Worm (Caenorhabditis elegans): Measurements from ENCODE around the gene oac-22.
"Not testable (repeated sequence)": the region's sequence is repeated elsewhere in the genome, so short reads cannot be mapped to it uniquely, and the experiment has no call there.

The oac-22 gene

DNA sequence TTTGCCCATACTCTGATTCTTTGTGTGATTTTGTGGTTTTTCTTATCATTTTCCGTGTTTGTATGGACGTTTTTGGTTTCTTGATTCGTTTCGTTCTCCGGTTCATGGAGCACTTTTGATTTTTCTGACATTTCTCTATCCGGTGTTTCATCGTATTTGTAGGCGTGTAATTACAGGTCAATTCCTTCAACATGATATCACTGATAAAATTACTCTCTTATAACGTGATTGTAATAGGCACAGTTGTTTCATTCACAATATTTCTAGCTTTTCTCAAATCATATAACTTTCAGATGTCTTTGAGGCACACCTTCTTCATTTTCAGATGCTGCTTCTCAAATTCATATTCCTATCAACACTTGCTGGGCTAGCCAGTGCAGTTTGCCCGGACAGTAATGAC is 46.9 kb downstream of the oac-22 start, which contains the start of gene clec-70:
clec-70 (plus strand) TSS at position 301 of the 400 bp plus-strand sequence.
- TF ChIP-seq alr-1 (tag; optimal IDR thresholded peaks at IDR 0.05; ENCODE audit: borderline replicate concordance); nhr-85 (tag); egl-13 (tag; optimal IDR thresholded peaks at IDR 0.05): not testable (repeated sequence)

DNA sequence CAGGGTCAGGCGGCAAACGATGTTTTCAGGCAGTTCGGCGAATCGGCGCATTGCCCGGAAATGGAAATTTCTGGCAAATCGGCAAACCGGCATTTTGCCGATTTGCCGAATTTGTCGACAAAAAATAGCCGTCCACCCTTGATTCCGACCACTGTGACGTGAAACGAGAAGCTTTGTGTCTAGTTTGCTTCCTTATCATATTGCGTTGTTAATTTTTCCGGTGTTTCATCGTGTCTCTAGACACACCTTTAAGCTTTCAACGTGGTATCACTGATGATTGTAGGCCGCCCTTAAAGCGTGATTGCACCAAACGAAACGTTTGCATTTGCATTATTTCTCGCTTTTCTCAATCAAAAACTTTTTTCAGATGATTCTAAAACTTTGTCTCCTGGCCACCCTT is 51.6 kb downstream of the oac-22 start, which contains the start of gene clec-71:
clec-71 (plus strand) TSS at position 362 of the 400 bp plus-strand sequence.
- TF ChIP-seq jun-1 (tag; optimal IDR thresholded peaks at IDR 0.05) (no peak), nhr-12 (tag; optimal IDR thresholded peaks at IDR 0.05) (no peak), elt-2 (tag; optimal IDR thresholded peaks at IDR 0.05) (peak; percentile 58)
